Worm (Caenorhabditis elegans) whole organism, L4 larva: ENCODE data around the gene srt-19.

Source experiments
- F10B5.3 ChIP-seq: sonication (generic microtip); optimal IDR thresholded peaks from 2 replicates; lab custom pipeline; 2016; ENCODE audit warnings: mild to moderate bottlenecking, missing genetic modification characterization, missing compliant biosample characterization
- F44E2.7 ChIP-seq: fragments of 200-800 bp; sonication (Bioruptor generic); IDR thresholded peaks from 2 replicates; pipeline ENCODE4 v2.1.2; 2022; ENCODE audit warnings: missing genetic modification characterization, missing compliant biosample characterization
- aha-1 ChIP-seq: fragments of 150-350 bp; peaks from one replicate; lab custom pipeline; 2014; ENCODE audit warnings: missing biosample characterization, missing genetic modification characterization
- aly-2 ChIP-seq: sonication (generic microtip); optimal IDR thresholded peaks from 2 replicates; lab custom pipeline; 2018; ENCODE audit warnings: missing biosample characterization, missing genetic modification characterization
- ama-1 ChIP-seq: fragments of 150-350 bp; optimal IDR thresholded peaks from 2 replicates; lab custom pipeline; 2014; ENCODE audit warnings: inconsistent platforms, mixed read lengths
- attf-4 ChIP-seq: sonication (generic microtip); optimal IDR thresholded peaks from 3 replicates; lab custom pipeline; 2017; ENCODE audit warnings: missing biosample characterization, missing genetic modification characterization
- ceh-32 ChIP-seq: sonication (generic microtip); optimal IDR thresholded peaks from 2 replicates; lab custom pipeline; 2016; ENCODE audit warnings: mild to moderate bottlenecking, missing genetic modification characterization, missing compliant biosample characterization; ENCODE audit not compliant: poor library complexity
- ces-1 ChIP-seq: fragments of 150-350 bp; sonication (generic microtip); optimal IDR thresholded peaks from 4 replicates; lab custom pipeline; 2014; ENCODE audit warnings: missing biosample characterization, missing genetic modification reagents, missing genetic modification characterization
- daf-19 ChIP-seq: fragments of 200-800 bp; sonication (Bioruptor generic); conservative IDR thresholded peaks from 2 replicates; pipeline ENCODE4 v1.3.6; 2022; ENCODE audit warnings: missing genetic modification characterization, missing compliant biosample characterization
- dmd-9 ChIP-seq: fragments of 200-800 bp; sonication (Bioruptor generic); IDR thresholded peaks from 2 replicates; pipeline ENCODE4 v1.3.6; 2022; ENCODE audit warnings: missing genetic modification reagents, missing genetic modification characterization, missing compliant biosample characterization
- dpl-1 ChIP-seq: fragments of 150-350 bp; optimal IDR thresholded peaks from 2 replicates; lab custom pipeline; 2014; ENCODE audit warnings: missing biosample characterization, missing genetic modification reagents, missing genetic modification characterization
- duxl-1 ChIP-seq: sonication (generic microtip); optimal IDR thresholded peaks from 2 replicates; lab custom pipeline; 2016; ENCODE audit warnings: mild to moderate bottlenecking, missing genetic modification characterization, moderate library complexity, missing compliant biosample characterization; ENCODE audit not compliant: poor library complexity
- fos-1 ChIP-seq: fragments of 150-350 bp; optimal IDR thresholded peaks from 2 replicates; lab custom pipeline; 2014; ENCODE audit warnings: missing biosample characterization, missing genetic modification characterization
- gei-8 ChIP-seq: fragments of 200-800 bp; sonication (Bioruptor generic); optimal IDR thresholded peaks from 2 replicates; lab custom pipeline; 2018; ENCODE audit warnings: mild to moderate bottlenecking, missing genetic modification characterization, missing compliant biosample characterization
- hif-1 ChIP-seq, 2 experiments: sonication (generic microtip); optimal IDR thresholded peaks; 2 replicates each; lab custom pipeline; 2016 to 2017; ENCODE audit warnings: missing compliant biosample characterization in 2 of 2, missing genetic modification characterization in 2 of 2, missing genetic modification reagents in 2 of 2, missing genotype in 2 of 2, mild to moderate bottlenecking in 1 of 2
- lim-7 ChIP-seq: fragments of 200-800 bp; sonication (Bioruptor generic); IDR thresholded peaks from 2 replicates; pipeline ENCODE4 v1.3.6; 2022; ENCODE audit warnings: missing genetic modification characterization, missing compliant biosample characterization
- lin-1 ChIP-seq: fragments of 200-800 bp; sonication (Bioruptor generic); IDR thresholded peaks from 2 replicates; pipeline ENCODE4 v1.3.6; 2022; ENCODE audit warnings: missing genetic modification reagents, missing genetic modification characterization, missing compliant biosample characterization
- lin-38 ChIP-seq: fragments of 200-800 bp; sonication (Bioruptor generic); IDR thresholded peaks from 2 replicates; pipeline ENCODE4 v1.3.6; 2022; ENCODE audit warnings: missing genetic modification reagents, missing genetic modification characterization, missing compliant biosample characterization
- lir-3 ChIP-seq: sonication (generic microtip); optimal IDR thresholded peaks from 2 replicates; lab custom pipeline; 2016; ENCODE audit warnings: mild to moderate bottlenecking, missing genetic modification characterization, missing compliant biosample characterization
- madf-9 ChIP-seq: fragments of 200-800 bp; sonication (Bioruptor generic); conservative IDR thresholded peaks from 2 replicates; pipeline ENCODE4 v1.3.6; 2022; ENCODE audit warnings: missing genetic modification reagents, missing genetic modification characterization, missing compliant biosample characterization
- mdl-1 ChIP-seq, 2 experiments: fragments of 150-350 bp in 1 of 2; sonication (generic microtip) in 1 of 2; optimal IDR thresholded peaks; 2 replicates each; lab custom pipeline; 2014 to 2017; ENCODE audit warnings: missing biosample characterization in 2 of 2, missing genetic modification characterization in 2 of 2
- mdt-29 ChIP-seq: fragments of 200-800 bp; sonication (Bioruptor generic); IDR thresholded peaks from 2 replicates; pipeline ENCODE4 v1.3.6; 2022; ENCODE audit warnings: missing genetic modification reagents, missing genetic modification characterization, missing compliant biosample characterization
- mep-1 ChIP-seq: fragments of 150-350 bp; sonication (generic microtip); optimal IDR thresholded peaks from 3 replicates; lab custom pipeline; 2014; ENCODE audit warnings: missing biosample characterization, missing genetic modification characterization
- mxl-3 ChIP-seq: fragments of 200-800 bp; sonication (Bioruptor generic); optimal IDR thresholded peaks from 2 replicates; lab custom pipeline; 2018; ENCODE audit warnings: mild to moderate bottlenecking, missing genetic modification characterization, missing compliant biosample characterization
- nhr-102 ChIP-seq: sonication (generic microtip); optimal IDR thresholded peaks from 2 replicates; lab custom pipeline; 2016; ENCODE audit warnings: mild to moderate bottlenecking, missing genetic modification characterization, moderate library complexity, missing compliant biosample characterization
- nhr-11 ChIP-seq: fragments of 150-350 bp; optimal IDR thresholded peaks from 2 replicates; lab custom pipeline; 2014; ENCODE audit warnings: missing biosample characterization, missing genetic modification characterization
- nhr-111 ChIP-seq: fragments of 200-800 bp; sonication (Bioruptor generic); optimal IDR thresholded peaks from 2 replicates; lab custom pipeline; 2018; ENCODE audit warnings: mild to moderate bottlenecking, missing genetic modification characterization, missing compliant biosample characterization
- nhr-76 ChIP-seq: fragments of 150-350 bp; optimal IDR thresholded peaks from 2 replicates; lab custom pipeline; 2014; ENCODE audit warnings: missing biosample characterization, missing genetic modification characterization
- nhr-77 ChIP-seq: fragments of 150-350 bp; optimal IDR thresholded peaks from 2 replicates; lab custom pipeline; 2014; ENCODE audit warnings: missing biosample characterization, missing genetic modification characterization
- sdz-12 ChIP-seq: fragments of 200-800 bp; sonication (Bioruptor generic); optimal IDR thresholded peaks from 2 replicates; lab custom pipeline; 2018; ENCODE audit warnings: mild to moderate bottlenecking, missing genetic modification characterization, missing compliant biosample characterization
- set-16 ChIP-seq: fragments of 200-800 bp; sonication (Bioruptor generic); IDR thresholded peaks from 2 replicates; pipeline ENCODE4 v1.3.6; 2022; ENCODE audit warnings: missing genetic modification reagents, missing genetic modification characterization, missing compliant biosample characterization
- skn-1 ChIP-seq: fragments of 150-350 bp; optimal IDR thresholded peaks from 2 replicates; lab custom pipeline; 2014; ENCODE audit warnings: missing biosample characterization, missing genetic modification characterization
- spr-1 ChIP-seq: sonication (generic microtip); optimal IDR thresholded peaks from 2 replicates; lab custom pipeline; 2016; ENCODE audit warnings: mild to moderate bottlenecking, missing genetic modification characterization, missing compliant biosample characterization
- tag-97 ChIP-seq: fragments of 200-800 bp; sonication (Bioruptor generic); IDR thresholded peaks from 2 replicates; pipeline ENCODE4 v1.3.6; 2022; ENCODE audit warnings: missing genetic modification characterization, missing compliant biosample characterization
- tra-1 ChIP-seq: fragments of 200-800 bp; sonication (Bioruptor generic); IDR thresholded peaks from 2 replicates; pipeline ENCODE4 v1.3.6; 2022; ENCODE audit warnings: missing genetic modification reagents, missing genetic modification characterization, missing compliant biosample characterization
- unc-130 ChIP-seq: sonication (generic microtip); optimal IDR thresholded peaks from 2 replicates; lab custom pipeline; 2016; ENCODE audit warnings: missing genetic modification reagents, missing genetic modification characterization, missing compliant biosample characterization
- unc-39 ChIP-seq: sonication (generic microtip); optimal IDR thresholded peaks from 2 replicates; lab custom pipeline; 2017; ENCODE audit warnings: missing biosample characterization, missing genetic modification characterization
- unc-62 ChIP-seq, 3 experiments: fragments of 150-350 bp in 1 of 3; sonication (generic microtip); optimal IDR thresholded peaks in 2 of 3; peaks in 1 of 3; 1 replicate in 1 of 3; 2 replicates in 2 of 3; lab custom pipeline; 2014 to 2017; ENCODE audit warnings: missing biosample characterization in 3 of 3, missing genetic modification characterization in 3 of 3, missing genetic modification reagents in 3 of 3, missing genotype in 1 of 3
- zip-11 ChIP-seq: fragments of 200-800 bp; sonication (Bioruptor generic); IDR thresholded peaks from 2 replicates; pipeline ENCODE4 v1.3.6; 2022; ENCODE audit warnings: missing genetic modification characterization, missing compliant biosample characterization

srt-19 gene

DNA sequence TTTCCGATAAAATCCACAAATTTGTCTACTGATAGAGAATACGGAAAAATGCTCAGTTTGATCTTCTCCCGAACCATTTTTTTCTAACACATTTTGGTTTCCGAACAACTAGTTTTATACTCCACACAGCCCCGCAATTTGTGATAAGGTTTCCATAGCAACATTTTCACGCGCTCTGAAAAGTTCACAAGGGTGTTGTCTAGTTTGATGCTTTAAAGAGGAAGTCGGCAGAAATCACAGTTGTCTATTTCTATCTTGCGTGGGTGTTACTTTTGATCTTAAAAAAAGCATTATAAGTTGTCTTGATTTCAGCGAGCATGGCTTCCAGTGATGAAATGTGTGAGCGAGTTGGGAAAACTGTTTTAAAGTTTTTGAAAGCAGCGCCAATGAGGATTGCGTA is 14.9 kb downstream of the srt-19 start, which contains the start of gene ZC132.3:
Gene ZC132.3 (minus strand): TSS at position 101 of the 400 bp plus-strand sequence.
- TF ChIP-seq attf-4 (tag; lab: Kevin White, UChicago) (no peak), sdz-12 (GFP tag; lab: Kevin White, UChicago) (no peak), spr-1 (tag; lab: Kevin White, UChicago) (no peak), ama-1 (no peak), gei-8 (no peak), lin-1 (GFP tag; lab: Robert Waterston, UW) (no peak), skn-1 (tag; lab: Kevin White, UChicago) (no peak), aha-1 (tag; lab: Kevin White, UChicago) (no peak), hif-1 (tag; optimal IDR thresholded peaks at IDR 0.05; lab: Kevin White, UChicago) (no peak), dpl-1 (GFP tag; lab: Kevin White, UChicago) (no peak), aly-2 (tag; lab: Kevin White, UChicago) (no peak), lim-7 (GFP tag; lab: Robert Waterston, UW) (no peak), unc-130 (no peak), lin-38 (GFP tag; lab: Robert Waterston, UW) (no peak), tag-97 (GFP tag; lab: Robert Waterston, UW) (no peak), mdl-1 (tag; optimal IDR thresholded peaks at IDR 0.05; lab: Kevin White, UChicago) (no peak), nhr-111 (GFP tag; lab: Kevin White, UChicago) (no peak), mxl-3 (GFP tag; lab: Kevin White, UChicago) (no peak)

DNA sequence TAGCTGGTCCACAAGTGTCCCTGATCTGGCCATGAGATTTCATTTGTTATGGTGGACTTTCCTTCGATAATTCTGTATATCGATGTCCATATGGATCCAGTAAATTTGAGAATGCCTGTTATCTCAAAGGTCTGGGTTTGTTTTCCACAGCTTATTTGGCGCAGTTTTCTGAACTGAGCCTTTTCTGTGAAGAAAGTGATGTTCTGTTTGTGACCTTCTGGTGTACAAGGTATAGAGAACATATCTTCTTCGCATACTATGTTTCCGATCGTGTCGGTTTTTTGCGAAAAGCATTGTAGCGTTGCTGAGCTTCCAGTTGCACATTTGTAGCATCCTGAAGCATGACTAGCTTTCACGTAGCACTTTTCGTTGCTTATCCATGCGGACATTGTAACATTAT is 18.0 kb downstream of the srt-19 start:
- TF ChIP-seq mdt-29 (no peak), unc-62 (GFP tag; optimal IDR thresholded peaks at IDR 0.05 in 1 of 2; lab: Kevin White, UChicago) (peak in 1 of 2 experiments; percentile 97), unc-62 (tag; optimal IDR thresholded peaks at IDR 0.05; lab: Kevin White, UChicago) (no peak), unc-39 (tag; lab: Kevin White, UChicago) (no peak), nhr-11 (tag; lab: Kevin White, UChicago) (no peak), ceh-32 (tag; lab: Kevin White, UChicago) (no peak), F10B5.3 (tag; lab: Kevin White, UChicago) (no peak)

DNA sequence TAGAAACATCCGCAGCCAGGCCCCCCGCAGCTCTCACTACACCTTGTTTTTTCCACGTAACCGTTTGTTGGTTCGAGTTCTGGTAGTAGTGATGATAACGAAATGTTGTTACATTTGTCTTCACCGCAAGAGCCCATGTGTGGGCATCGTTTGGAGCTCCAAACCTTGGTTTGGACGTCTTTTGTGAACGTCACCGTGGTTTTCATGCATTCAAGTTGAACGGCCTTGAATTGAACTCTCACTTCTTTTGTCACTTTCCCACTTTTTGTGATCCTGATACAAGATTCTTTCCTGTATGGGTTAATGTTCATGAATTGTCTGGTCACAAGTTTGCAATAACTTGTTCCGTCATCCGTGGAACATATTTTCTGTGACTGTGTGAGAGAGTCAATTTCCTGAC is 19.0 kb downstream of the srt-19 start:
- TF ChIP-seq aha-1 (tag; lab: Kevin White, UChicago) (peak; percentile 90), lim-7 (GFP tag; lab: Robert Waterston, UW) (0 out of 2 replicates have a peak, but pooled peaks have one; percentile 43), nhr-77 (tag; lab: Kevin White, UChicago) (no peak)

DNA sequence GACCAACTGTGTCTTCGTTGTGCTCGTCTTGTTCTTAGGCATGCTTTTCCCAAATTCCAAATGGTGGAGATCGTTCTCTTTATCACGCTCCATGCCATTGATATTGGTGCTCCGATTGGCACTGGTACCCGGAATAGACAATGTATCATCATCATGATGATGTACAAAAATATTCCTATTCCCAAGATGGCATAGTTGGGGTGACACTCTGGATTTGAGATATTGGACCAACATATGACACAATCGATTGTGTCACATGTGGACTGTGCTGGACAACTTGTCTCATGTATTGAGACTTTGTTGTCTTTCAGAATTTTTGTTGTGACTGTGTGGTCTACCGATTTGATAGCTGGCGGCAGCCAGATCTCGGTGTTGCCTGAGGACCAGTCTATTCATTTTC is 19.4 kb downstream of the srt-19 start:
- TF ChIP-seq aha-1 (tag; lab: Kevin White, UChicago) (peak; percentile 92), nhr-76 (tag; lab: Kevin White, UChicago) (no peak)

DNA sequence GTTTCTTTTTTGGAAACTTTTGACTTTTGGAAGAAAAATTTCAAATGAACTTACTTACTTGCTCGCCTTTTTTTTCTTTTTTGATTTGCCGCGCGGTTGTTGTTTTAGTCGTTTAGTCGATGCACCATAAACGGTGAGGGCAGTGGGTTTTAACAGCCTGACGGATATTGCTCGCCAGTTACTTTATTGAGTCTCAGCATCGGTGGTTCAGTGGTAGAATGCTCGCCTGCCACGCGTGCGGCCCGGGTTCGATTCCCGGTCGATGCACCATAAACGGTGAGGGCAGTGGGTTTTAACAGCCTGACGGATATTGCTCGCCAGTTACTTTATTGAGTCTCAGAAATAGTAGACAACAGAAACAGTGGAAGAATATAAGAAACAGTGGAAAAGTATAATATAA is 25.6 kb downstream of the srt-19 start:
- TF ChIP-seq tra-1 (GFP tag; lab: Robert Waterston, UW) = 0 out of 2 replicates have a peak, but pooled peaks have one; percentile 14
- TF ChIP-seq lim-7 (GFP tag; lab: Robert Waterston, UW) = peak; percentile 49; the same call in 1 of the 2 replicates
- TF ChIP-seq, all 104 proteins: peak for 2; not testable (repeated sequence) for 102

DNA sequence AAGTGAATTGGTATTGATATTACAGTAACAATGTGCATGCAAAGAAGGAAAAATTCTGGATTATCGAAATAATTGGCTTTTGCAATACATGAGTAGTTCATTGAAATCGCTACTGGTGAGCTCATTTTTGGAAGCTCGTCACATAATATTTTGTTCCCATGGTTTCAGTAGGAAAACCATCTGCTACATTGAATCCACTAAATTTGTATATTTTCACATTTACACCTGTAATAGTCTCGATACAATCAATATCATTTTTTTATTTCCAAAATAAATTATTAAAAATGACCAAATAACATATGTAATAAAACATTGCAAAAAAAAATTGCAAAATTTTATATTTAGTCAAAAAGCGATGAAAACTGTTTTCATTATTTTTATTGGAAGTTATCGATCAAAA is 30.2 kb downstream of the srt-19 start, which contains the start of gene srh-192:
Gene srh-192 (minus strand): TSS at position 101 of the 400 bp plus-strand sequence.
- no peak for TF ChIP-seq mep-1 (tag; lab: Kevin White, UChicago)
- peak in 1 of 2 experiments; percentile 15 for TF ChIP-seq unc-62 (GFP tag; optimal IDR thresholded peaks at IDR 0.05 in 1 of 2; lab: Kevin White, UChicago)
- no peak for TF ChIP-seq unc-62 (tag; optimal IDR thresholded peaks at IDR 0.05; lab: Kevin White, UChicago)

DNA sequence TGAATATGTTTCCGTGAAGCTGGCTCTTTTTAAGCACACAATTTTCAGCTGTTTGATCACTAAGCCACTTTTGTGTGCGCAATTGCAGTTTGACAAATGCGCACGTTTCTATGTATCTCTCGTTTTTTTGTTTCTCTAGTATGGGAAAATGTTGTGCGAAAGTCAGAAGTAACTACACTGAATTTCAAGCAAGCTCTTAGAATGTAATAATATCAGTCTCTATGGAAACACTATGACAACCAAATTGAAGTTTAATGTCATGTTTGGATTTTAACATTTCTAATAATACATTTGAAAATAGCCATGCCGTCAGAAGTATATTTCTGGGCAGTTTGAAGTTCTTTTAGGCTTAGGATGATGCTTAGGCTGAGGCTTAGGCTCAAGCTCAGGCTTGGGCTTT is 35.0 kb downstream of the srt-19 start, which contains the start of gene ZC132.9:
Gene ZC132.9 (minus strand): TSS at position 101 of the 400 bp plus-strand sequence.
- TF ChIP-seq fos-1 (tag; lab: Kevin White, UChicago) (no peak), madf-9 (GFP tag; lab: Robert Waterston, UW) (no peak), ama-1 (no peak), nhr-11 (tag; lab: Kevin White, UChicago) (no peak), F10B5.3 (tag; lab: Kevin White, UChicago) (no peak), ces-1 (GFP tag; lab: Kevin White, UChicago) (no peak), set-16 (no peak), daf-19 (GFP tag; lab: Robert Waterston, UW) (no peak), F44E2.7 (GFP tag; lab: Robert Waterston, UW) (no peak), lir-3 (tag; lab: Kevin White, UChicago) (no peak), mdt-29 (no peak), zip-11 (GFP tag; lab: Robert Waterston, UW) (no peak), skn-1 (tag; lab: Kevin White, UChicago) (no peak), duxl-1 (no peak), dmd-9 (GFP tag; lab: Robert Waterston, UW) (no peak), nhr-102 (tag; lab: Kevin White, UChicago) (no peak)
